Fruit fly (Drosophila melanogaster) whole organism, wandering third instar larva: ENCODE measurements around the gene TfIIS.

ENCODE experiments used
- CG9705 ChIP-seq: fragments of 200-800 bp; sonication (Bioruptor generic); optimal IDR thresholded peaks from 2 replicates; lab custom pipeline; 2018; ENCODE audit warnings: missing biosample characterization, mild to moderate bottlenecking, missing genetic modification characterization
- Hnf4 ChIP-seq: fragments of 200-800 bp; sonication (Bioruptor generic); optimal IDR thresholded peaks from 2 replicates; lab custom pipeline; 2016; ENCODE audit warnings: missing biosample characterization, mild to moderate bottlenecking, missing genetic modification characterization
- Hr78 ChIP-seq: fragments of >200 bp; optimal IDR thresholded peaks from 2 replicates; lab custom pipeline; 2017; ENCODE audit warnings: missing biosample characterization, missing genetic modification characterization
- Hr83 ChIP-seq: fragments of 200-300 bp; sonication (Bioruptor generic); optimal IDR thresholded peaks from 2 replicates; lab custom pipeline; 2016; ENCODE audit warnings: missing biosample characterization, mild to moderate bottlenecking, missing genetic modification characterization, moderate library complexity; ENCODE audit not compliant: poor library complexity, severe bottlenecking
- Rel ChIP-seq, 2 experiments: fragments of 200-800 bp; sonication (Bioruptor generic) in 1 of 2; optimal IDR thresholded peaks; 2 replicates in 1 of 2; 3 replicates in 1 of 2; lab custom pipeline; 2016 to 2019; ENCODE audit warnings: mild to moderate bottlenecking in 2 of 2, missing biosample characterization in 2 of 2, missing genetic modification characterization in 2 of 2, moderate library complexity in 1 of 2
- pan ChIP-seq: fragments of >200 bp; optimal IDR thresholded peaks from 2 replicates; lab custom pipeline; 2017
- usp ChIP-seq: fragments of >200 bp; optimal IDR thresholded peaks from 2 replicates; lab custom pipeline; 2017; ENCODE audit warnings: missing biosample characterization, missing genetic modification characterization

dm6 chr2L:15035366-15035765 is 25.2 kb downstream of the TfIIS start, which contains the start of gene yellow-c:
- no peak for TF ChIP-seq usp (GFP tag; lab: Kevin White, UChicago)
- no peak for TF ChIP-seq Hr83 (GFP tag; lab: Kevin White, UChicago)
- no peak for TF ChIP-seq pan (lab: Kevin White, UChicago)
- no peak for TF ChIP-seq Rel (GFP tag; optimal IDR thresholded peaks at IDR 0.05; lab: Kevin White, UChicago)
- no peak for TF ChIP-seq Rel (tag; optimal IDR thresholded peaks at IDR 0.05; lab: Kevin White, UChicago)
- no peak for TF ChIP-seq CG9705 (GFP tag; lab: Kevin White, UChicago)
- TF ChIP-seq Hnf4 (GFP tag; lab: Kevin White, UChicago) = no peak
- TF ChIP-seq Hr78 (GFP tag; lab: Kevin White, UChicago) = no peak
